ENCODE assay signal across 1 fruit fly cellular context in genomic region chrX:7324816-7325246, dm6.
TF ChIP-seq lines count a peak whose summit lies in the region.

No protein-coding gene starts in this region.

TF ChIP-seq in whole organism, embryonic, 481 proteins besides CTCF, POLR2A, EP300 and RAD21 (continued from another document and continues in another):
- TF ChIP-seq Atf3 (GFP tag; optimal IDR thresholded peaks at IDR 0.05; lab: Kevin White, UChicago) (peak; percentile 54), CG13894 (tag; optimal IDR thresholded peaks at IDR 0.05; lab: Kevin White, UChicago) (peak; percentile 86), CG18262 (tag; optimal IDR thresholded peaks at IDR 0.05; lab: Kevin White, UChicago) (peak; percentile 99), CG8359 (GFP tag; optimal IDR thresholded peaks at IDR 0.05; lab: Kevin White, UChicago; ENCODE audit: borderline replicate concordance) (peak; percentile 93), CG17829 (tag; optimal IDR thresholded peaks at IDR 0.05; lab: Kevin White, UChicago) (peak; percentile 99), CG18764 (GFP tag; optimal IDR thresholded peaks at IDR 0.05; lab: Kevin White, UChicago) (peak; percentile 91), ewg (GFP tag; optimal IDR thresholded peaks at IDR 0.05; lab: Kevin White, UChicago) (peak; percentile 92), gem (tag; optimal IDR thresholded peaks at IDR 0.05; lab: Kevin White, UChicago) (peak; percentile 98), Mrtf (GFP tag; IDR thresholded peaks at IDR 0.05; lab: Robert Waterston, UW) (peak; percentile 92), CG6791 (GFP tag; IDR thresholded peaks at IDR 0.05; lab: Robert Waterston, UW; ENCODE audit: partially characterized antibody) (no peak; the same call in 2 of the 3 replicates), Hsf (GFP tag; optimal IDR thresholded peaks at IDR 0.05; lab: Kevin White, UChicago) (peak; percentile 93), tgo (GFP tag; IDR thresholded peaks at IDR 0.05; lab: Robert Waterston, UW) (peak; percentile 95), odd (GFP tag; optimal IDR thresholded peaks at IDR 0.05; lab: Kevin White, UChicago) (peak; percentile 95), Tbp (GFP tag; optimal IDR thresholded peaks at IDR 0.05; lab: Kevin White, UChicago) (no peak), nau (GFP tag; optimal IDR thresholded peaks at IDR 0.05; lab: Kevin White, UChicago) (peak; percentile 95), E2f1 (GFP tag; IDR thresholded peaks at IDR 0.05; lab: Robert Waterston, UW) (peak; percentile 94), CG1529 (GFP tag; optimal IDR thresholded peaks at IDR 0.05; lab: Kevin White, UChicago) (peak; percentile 95), sd (tag; optimal IDR thresholded peaks at IDR 0.05; lab: Kevin White, UChicago) (peak; percentile 94), Hey (tag; optimal IDR thresholded peaks at IDR 0.05; lab: Kevin White, UChicago) (peak; percentile 61), kah (GFP tag; optimal IDR thresholded peaks at IDR 0.05; lab: Kevin White, UChicago) (peak; percentile 95), Camta (GFP tag; optimal IDR thresholded peaks at IDR 0.05; lab: Kevin White, UChicago) (peak; percentile 74), CG11504 (tag; optimal IDR thresholded peaks at IDR 0.05; lab: Kevin White, UChicago) (peak; percentile 97), dan (GFP tag; IDR thresholded peaks at IDR 0.05; lab: Robert Waterston, UW) (peak; percentile 85; the same call in 1 of the 2 replicates), Ptx1 (GFP tag; IDR thresholded peaks at IDR 0.05; lab: Robert Waterston, UW) (peak; percentile 96), CG7556 (GFP tag; optimal IDR thresholded peaks at IDR 0.05; lab: Kevin White, UChicago) (peak; percentile 97), Nf-YA (GFP tag; IDR thresholded peaks at IDR 0.05; lab: Robert Waterston, UW) (peak; percentile 93), bab2 (GFP tag; optimal IDR thresholded peaks at IDR 0.05; lab: Kevin White, UChicago) (peak; percentile 82), CG14014 (GFP tag; IDR thresholded peaks at IDR 0.05; lab: Robert Waterston, UW) (peak; percentile 92), Rx (GFP tag; IDR thresholded peaks at IDR 0.05; lab: Robert Waterston, UW) (peak; percentile 84), CG2712 (tag; optimal IDR thresholded peaks at IDR 0.05; lab: Kevin White, UChicago) (peak; percentile 99), Oaz (GFP tag; IDR thresholded peaks at IDR 0.05; lab: Robert Waterston, UW) (peak; percentile 85), CG12236 (GFP tag; optimal IDR thresholded peaks at IDR 0.05; lab: Kevin White, UChicago) (peak; percentile 75), CG1233 (GFP tag; optimal IDR thresholded peaks at IDR 0.05; lab: Kevin White, UChicago) (peak; percentile 96), lab (GFP tag; optimal IDR thresholded peaks at IDR 0.05; lab: Kevin White, UChicago) (peak; percentile 97), cas (GFP tag; IDR thresholded peaks at IDR 0.05; lab: Robert Waterston, UW) (peak; percentile 68; the same call in 1 of the 2 replicates), CG10366 (GFP tag; IDR thresholded peaks at IDR 0.05; lab: Robert Waterston, UW) (peak; percentile 94), sima (GFP tag; optimal IDR thresholded peaks at IDR 0.05; lab: Kevin White, UChicago) (peak; percentile 35), NFAT (GFP tag; IDR thresholded peaks at IDR 0.05; lab: Robert Waterston, UW) (peak; percentile 75; the same call in 1 of the 2 replicates), CG12219 (GFP tag; optimal IDR thresholded peaks at IDR 0.05; lab: Kevin White, UChicago) (peak; percentile 97), bsh (GFP tag; optimal IDR thresholded peaks at IDR 0.05; lab: Kevin White, UChicago) (peak; percentile 92 to 98), Fer3 (tag; optimal IDR thresholded peaks at IDR 0.05; lab: Kevin White, UChicago) (peak; percentile 95), dpn (GFP tag; optimal IDR thresholded peaks at IDR 0.05; lab: Kevin White, UChicago) (peak; percentile 84 to 95), Nf-YC (tag; optimal IDR thresholded peaks at IDR 0.05; lab: Kevin White, UChicago) (peak; percentile 85), CG10431 (GFP tag; optimal IDR thresholded peaks at IDR 0.05; lab: Kevin White, UChicago) (peak; percentile 94), CG9727 (GFP tag; optimal IDR thresholded peaks at IDR 0.05; lab: Kevin White, UChicago) (peak; percentile 98), CG9609 (GFP tag; optimal IDR thresholded peaks at IDR 0.05; lab: Kevin White, UChicago) (peak; percentile 67), CG4328 (GFP tag; optimal IDR thresholded peaks at IDR 0.05; lab: Kevin White, UChicago) (peak; percentile 91), abd-A (tag; optimal IDR thresholded peaks at IDR 0.05; lab: Kevin White, UChicago) (peak; percentile 77), CG4404 (GFP tag; IDR thresholded peaks at IDR 0.05; lab: Robert Waterston, UW) (peak; percentile 91), luna (GFP tag; optimal IDR thresholded peaks at IDR 0.05; lab: Kevin White, UChicago) (peak; percentile 17), CG5245 (GFP tag; optimal IDR thresholded peaks at IDR 0.05; lab: Kevin White, UChicago) (peak; percentile 93), Optix (GFP tag; IDR thresholded peaks at IDR 0.05; lab: Robert Waterston, UW) (peak; percentile 83), CG7987 (GFP tag; optimal IDR thresholded peaks at IDR 0.05; lab: Kevin White, UChicago) (peak; percentile 79), CkIIα-i1 (GFP tag; IDR thresholded peaks at IDR 0.05; lab: Robert Waterston, UW) (peak; percentile 82), B-H1 (GFP tag; IDR thresholded peaks at IDR 0.05; lab: Robert Waterston, UW) (peak; percentile 94), CG2889 (GFP tag; IDR thresholded peaks at IDR 0.05; lab: Robert Waterston, UW) (peak; percentile 88), Ets97D (GFP tag; optimal IDR thresholded peaks at IDR 0.05; lab: Kevin White, UChicago) (peak; percentile 67), Antp (GFP tag; optimal IDR thresholded peaks at IDR 0.05; lab: Kevin White, UChicago) (peak; percentile 28), Stat92E (GFP tag; optimal IDR thresholded peaks at IDR 0.05; lab: Kevin White, UChicago) (peak in 1 of 3 experiments; percentile 97), Neu2 (GFP tag; optimal IDR thresholded peaks at IDR 0.05; lab: Kevin White, UChicago; ENCODE audit: borderline replicate concordance) (no peak), GATAe (GFP tag; conservative IDR thresholded peaks at IDR 0.05; lab: Robert Waterston, UW) (peak; percentile 79), ken (GFP tag; IDR thresholded peaks at IDR 0.05; lab: Robert Waterston, UW) (peak; percentile 94), fd3F (GFP tag; optimal IDR thresholded peaks at IDR 0.05; lab: Kevin White, UChicago) (peak; percentile 90), Ravus (GFP tag; IDR thresholded peaks at IDR 0.05; lab: Robert Waterston, UW) (peak; percentile 79), gfzf (GFP tag; optimal IDR thresholded peaks at IDR 0.05; lab: Kevin White, UChicago) (no peak), da (GFP tag; optimal IDR thresholded peaks at IDR 0.05; lab: Kevin White, UChicago) (peak; percentile 81), CG8924 (tag; optimal IDR thresholded peaks at IDR 0.05; lab: Kevin White, UChicago) (peak; percentile 98), CoRest (tag; optimal IDR thresholded peaks at IDR 0.05; lab: Kevin White, UChicago) (peak; percentile 97), wdn (GFP tag; IDR thresholded peaks at IDR 0.05; lab: Robert Waterston, UW) (peak; percentile 89), HLH4C (GFP tag; IDR thresholded peaks at IDR 0.05; lab: Robert Waterston, UW; ENCODE audit: partially characterized antibody) (no peak), CG12155 (GFP tag; optimal IDR thresholded peaks at IDR 0.05; lab: Kevin White, UChicago) (peak; percentile 88), sna (GFP tag; IDR thresholded peaks at IDR 0.05; lab: Robert Waterston, UW; ENCODE audit: partially characterized antibody) (no peak), Ada2b (GFP tag; IDR thresholded peaks at IDR 0.05; lab: Robert Waterston, UW) (peak; percentile 94), CG11696 (GFP tag; IDR thresholded peaks at IDR 0.05; lab: Robert Waterston, UW) (peak; percentile 100), CG9817 (tag; optimal IDR thresholded peaks at IDR 0.05; lab: Kevin White, UChicago) (peak; percentile 92), her (GFP tag; optimal IDR thresholded peaks at IDR 0.05; lab: Kevin White, UChicago) (no peak), CG15479 (GFP tag; optimal IDR thresholded peaks at IDR 0.05; lab: Kevin White, UChicago) (peak; percentile 60), CG6254 (GFP tag; optimal IDR thresholded peaks at IDR 0.05; lab: Kevin White, UChicago) (peak; percentile 96), Hmx (GFP tag; optimal IDR thresholded peaks at IDR 0.05; lab: Kevin White, UChicago) (peak; percentile 43), Dad (GFP tag; optimal IDR thresholded peaks at IDR 0.05; lab: Kevin White, UChicago) (peak; percentile 77), tup (GFP tag; optimal IDR thresholded peaks at IDR 0.05; lab: Kevin White, UChicago) (peak; percentile 72), CG11723 (GFP tag; optimal IDR thresholded peaks at IDR 0.05; lab: Kevin White, UChicago) (peak; percentile 92), Dbx (GFP tag; IDR thresholded peaks at IDR 0.05; lab: Robert Waterston, UW) (peak; percentile 88), ERR (GFP tag; optimal IDR thresholded peaks at IDR 0.05; lab: Kevin White, UChicago) (peak; percentile 14), fru (optimal IDR thresholded peaks at IDR 0.05; lab: Kevin White, UChicago) (no peak), emc (GFP tag; optimal IDR thresholded peaks at IDR 0.05; lab: Kevin White, UChicago) (peak; percentile 28), HHEX (GFP tag; optimal IDR thresholded peaks at IDR 0.05; lab: Kevin White, UChicago) (peak; percentile 95), Gsc (GFP tag; IDR thresholded peaks at IDR 0.05; lab: Robert Waterston, UW) (peak; percentile 82), Dp (GFP tag; optimal IDR thresholded peaks at IDR 0.05; lab: Kevin White, UChicago) (no peak), PHDP (tag; optimal IDR thresholded peaks at IDR 0.05; lab: Kevin White, UChicago) (peak; percentile 97), Rfx (GFP tag; IDR thresholded peaks at IDR 0.05; lab: Robert Waterston, UW) (peak; percentile 93), CG7372 (GFP tag; IDR thresholded peaks at IDR 0.05; lab: Robert Waterston, UW) (peak; percentile 91), CG14441 (GFP tag; IDR thresholded peaks at IDR 0.05; lab: Robert Waterston, UW) (peak; percentile 92), chinmo (GFP tag; IDR thresholded peaks at IDR 0.05; lab: Robert Waterston, UW; ENCODE audit: partially characterized antibody) (no peak), CG18476 (GFP tag; optimal IDR thresholded peaks at IDR 0.05; lab: Kevin White, UChicago) (peak; percentile 92), CG8290 (GFP tag; optimal IDR thresholded peaks at IDR 0.05; lab: Kevin White, UChicago) (peak; percentile 94), CG8290 (tag; optimal IDR thresholded peaks at IDR 0.05; lab: Kevin White, UChicago) (peak; percentile 81 to 87), pum (GFP tag; optimal IDR thresholded peaks at IDR 0.05; lab: Kevin White, UChicago) (peak; percentile 76), NC2α (GFP tag; optimal IDR thresholded peaks at IDR 0.05; lab: Kevin White, UChicago) (peak; percentile 35), pho (GFP tag; optimal IDR thresholded peaks at IDR 0.05; lab: Kevin White, UChicago) (peak; percentile 78), CG2199 (GFP tag; IDR thresholded peaks at IDR 0.05; lab: Robert Waterston, UW) (peak; percentile 85; the same call in 2 of the 3 replicates), CG10462 (GFP tag; optimal IDR thresholded peaks at IDR 0.05; lab: Kevin White, UChicago) (peak; percentile 93), ATbp (GFP tag; optimal IDR thresholded peaks at IDR 0.05; lab: Kevin White, UChicago) (peak; percentile 97), CG11695 (GFP tag; IDR thresholded peaks at IDR 0.05; lab: Robert Waterston, UW) (peak; percentile 97), amos (GFP tag; IDR thresholded peaks at IDR 0.05; lab: Robert Waterston, UW; ENCODE audit: partially characterized antibody) (no peak), cwo (GFP tag; optimal IDR thresholded peaks at IDR 0.05; lab: Kevin White, UChicago) (peak; percentile 92), CG2129 (GFP tag; IDR thresholded peaks at IDR 0.05; lab: Robert Waterston, UW; ENCODE audit: partially characterized antibody) (no peak), CG34224 (GFP tag; IDR thresholded peaks at IDR 0.05; lab: Robert Waterston, UW; ENCODE audit: partially characterized antibody) (no peak), Doc2 (GFP tag; IDR thresholded peaks at IDR 0.05; lab: Robert Waterston, UW) (peak; percentile 64; the same call in 1 of the 2 replicates), CG11456 (GFP tag; IDR thresholded peaks at IDR 0.05; lab: Robert Waterston, UW) (peak; percentile 88), NfI (GFP tag; optimal IDR thresholded peaks at IDR 0.05; lab: Kevin White, UChicago) (peak; percentile 91), bowl (GFP tag; IDR thresholded peaks at IDR 0.05; lab: Robert Waterston, UW) (peak; percentile 93), ind (GFP tag; optimal IDR thresholded peaks at IDR 0.05; lab: Kevin White, UChicago) (peak; percentile 93), CG42726 (GFP tag; IDR thresholded peaks at IDR 0.05; lab: Robert Waterston, UW; ENCODE audit: partially characterized antibody) (no peak), stwl (tag; optimal IDR thresholded peaks at IDR 0.05; lab: Kevin White, UChicago) (peak; percentile 77), CG6689 (GFP tag; IDR thresholded peaks at IDR 0.05; lab: Robert Waterston, UW) (peak; percentile 96), Sox102F (GFP tag; optimal IDR thresholded peaks at IDR 0.05; lab: Kevin White, UChicago) (peak; percentile 97), Gug (GFP tag; IDR thresholded peaks at IDR 0.05; lab: Robert Waterston, UW) (peak; percentile 74), Myb (GFP tag; optimal IDR thresholded peaks at IDR 0.05; lab: Kevin White, UChicago) (peak; percentile 59), dati (GFP tag; IDR thresholded peaks at IDR 0.05; lab: Robert Waterston, UW) (peak; percentile 72; the same call in 1 of the 2 replicates), nmo (GFP tag; optimal IDR thresholded peaks at IDR 0.05; lab: Kevin White, UChicago) (peak; percentile 98), CG10654 (GFP tag; optimal IDR thresholded peaks at IDR 0.05; lab: Kevin White, UChicago) (peak; percentile 93), psq (GFP tag; optimal IDR thresholded peaks at IDR 0.05; lab: Kevin White, UChicago) (peak; percentile 75), croc (GFP tag; conservative IDR thresholded peaks at IDR 0.05; lab: Robert Waterston, UW) (peak; percentile 95), CG30020 (tag; optimal IDR thresholded peaks at IDR 0.05; lab: Kevin White, UChicago) (peak; percentile 84), TFAM (GFP tag; optimal IDR thresholded peaks at IDR 0.05; lab: Kevin White, UChicago) (peak; percentile 90), CG13424 (tag; optimal IDR thresholded peaks at IDR 0.05; lab: Kevin White, UChicago) (peak; percentile 97), Dip2 (GFP tag; IDR thresholded peaks at IDR 0.05; lab: Robert Waterston, UW) (0 out of 2 replicates have a peak, but pooled peaks have one; percentile 14), zen2 (GFP tag; IDR thresholded peaks at IDR 0.05; lab: Robert Waterston, UW; ENCODE audit: partially characterized antibody) (no peak)
